Worm (Caenorhabditis elegans) whole organism, L3 larva: Measurements from ENCODE around the gene lin-15B.

ENCODE experiments used
- R02D3.7 ChIP-seq: fragments of 150-350 bp; optimal IDR thresholded peaks from 2 replicates; lab custom pipeline; 2014; ENCODE audit warnings: missing biosample characterization, missing genetic modification characterization
- aly-2 ChIP-seq: fragments of 150-350 bp; optimal IDR thresholded peaks from 2 replicates; lab custom pipeline; 2014; ENCODE audit warnings: missing biosample characterization, missing genetic modification characterization
- ceh-16 ChIP-seq: sonication (generic microtip); optimal IDR thresholded peaks from 2 replicates; lab custom pipeline; 2017; ENCODE audit warnings: missing biosample characterization, missing genetic modification characterization
- ceh-28 ChIP-seq: fragments of 150-350 bp; optimal IDR thresholded peaks from 2 replicates; lab custom pipeline; 2014; ENCODE audit warnings: missing biosample characterization, missing genetic modification reagents, missing genetic modification characterization
- ceh-9 ChIP-seq: sonication (generic microtip); optimal IDR thresholded peaks from 2 replicates; lab custom pipeline; 2018; ENCODE audit warnings: missing biosample characterization, missing genetic modification characterization
- daf-12 ChIP-seq: fragments of 150-350 bp; optimal IDR thresholded peaks from 2 replicates; lab custom pipeline; 2014; ENCODE audit warnings: missing biosample characterization, missing genetic modification reagents, missing genetic modification characterization
- egl-27 ChIP-seq: sonication (generic microtip); optimal IDR thresholded peaks from 4 replicates; lab custom pipeline; 2017; ENCODE audit warnings: missing biosample characterization, missing genetic modification reagents, missing genetic modification characterization
- egl-5 ChIP-seq: fragments of 150-350 bp; optimal IDR thresholded peaks from 2 replicates; lab custom pipeline; 2017; ENCODE audit warnings: missing biosample characterization, missing genetic modification reagents, missing genetic modification characterization, inconsistent platforms
- elt-2 ChIP-seq: sonication (generic microtip); optimal IDR thresholded peaks from 2 replicates; lab custom pipeline; 2016; ENCODE audit warnings: missing genetic modification reagents, mild to moderate bottlenecking, missing genetic modification characterization, missing compliant biosample characterization
- elt-3 ChIP-seq, 3 experiments: fragments of 150-350 bp in 1 of 3; sonication (generic microtip) in 2 of 3; optimal IDR thresholded peaks; 2 replicates in 2 of 3; 4 replicates in 1 of 3; lab custom pipeline; 2014 to 2017; ENCODE audit warnings: missing biosample characterization in 3 of 3, missing genetic modification characterization in 3 of 3
- eor-1 ChIP-seq, 2 experiments: fragments of 150-350 bp; optimal IDR thresholded peaks; 2 replicates each; lab custom pipeline; 2014 to 2018; ENCODE audit warnings: missing biosample characterization in 2 of 2, missing genetic modification characterization in 2 of 2
- fkh-10 ChIP-seq: sonication (generic microtip); optimal IDR thresholded peaks from 2 replicates; lab custom pipeline; 2017; ENCODE audit warnings: missing biosample characterization, missing genetic modification reagents, missing genetic modification characterization
- fkh-2 ChIP-seq: fragments of 150-350 bp; optimal IDR thresholded peaks from 2 replicates; lab custom pipeline; 2014; ENCODE audit warnings: missing biosample characterization, missing genetic modification reagents, missing genetic modification characterization
- fos-1 ChIP-seq: fragments of 150-350 bp; optimal IDR thresholded peaks from 2 replicates; lab custom pipeline; 2014; ENCODE audit warnings: missing biosample characterization, missing genetic modification characterization
- hmg-11 ChIP-seq: sonication (generic microtip); optimal IDR thresholded peaks from 2 replicates; lab custom pipeline; 2016; ENCODE audit warnings: missing genetic modification characterization, missing compliant biosample characterization
- jun-1 ChIP-seq: fragments of 150-350 bp; optimal IDR thresholded peaks from 2 replicates; lab custom pipeline; 2014; ENCODE audit warnings: missing biosample characterization, missing genetic modification reagents, missing genetic modification characterization
- lin-39 ChIP-seq: fragments of 150-350 bp; optimal IDR thresholded peaks from 2 replicates; lab custom pipeline; 2018; ENCODE audit warnings: missing biosample characterization, missing genetic modification reagents, missing genetic modification characterization
- lsy-12 ChIP-seq: sonication (generic microtip); optimal IDR thresholded peaks from 2 replicates; lab custom pipeline; 2016; ENCODE audit warnings: mild to moderate bottlenecking, missing genetic modification characterization, missing compliant biosample characterization
- mdl-1 ChIP-seq: fragments of 150-350 bp; optimal IDR thresholded peaks from 2 replicates; lab custom pipeline; 2014; ENCODE audit warnings: missing biosample characterization, missing genetic modification characterization
- mml-1 ChIP-seq: fragments of 150-350 bp; sonication (generic microtip); optimal IDR thresholded peaks from 3 replicates; lab custom pipeline; 2014; ENCODE audit warnings: missing biosample characterization, missing genetic modification characterization
- nfya-1 ChIP-seq: sonication (generic microtip); optimal IDR thresholded peaks from 2 replicates; lab custom pipeline; 2017; ENCODE audit warnings: missing genetic modification characterization, mild to moderate bottlenecking, missing compliant biosample characterization, antibody characterized with exemption, moderate library complexity; ENCODE audit not compliant: insufficient read depth
- nhr-11 ChIP-seq: fragments of 150-350 bp; optimal IDR thresholded peaks from 2 replicates; lab custom pipeline; 2014; ENCODE audit warnings: missing biosample characterization, missing genetic modification characterization
- nhr-12 ChIP-seq: fragments of 150-350 bp; optimal IDR thresholded peaks from 2 replicates; lab custom pipeline; 2014; ENCODE audit warnings: missing biosample characterization, missing genetic modification characterization
- nhr-23 ChIP-seq: fragments of 150-350 bp; optimal IDR thresholded peaks from 2 replicates; lab custom pipeline; 2014; ENCODE audit warnings: missing biosample characterization, missing genetic modification reagents, missing genetic modification characterization
- nhr-25 ChIP-seq: sonication (generic microtip); optimal IDR thresholded peaks from 2 replicates; lab custom pipeline; 2017; ENCODE audit warnings: missing biosample characterization, missing genetic modification characterization
- nhr-28 ChIP-seq: fragments of 150-350 bp; optimal IDR thresholded peaks from 2 replicates; lab custom pipeline; 2014; ENCODE audit warnings: missing biosample characterization, missing genetic modification characterization
- nhr-67 ChIP-seq: fragments of 150-350 bp; optimal IDR thresholded peaks from 2 replicates; lab custom pipeline; 2014; ENCODE audit warnings: missing biosample characterization, missing genetic modification characterization
- nhr-77 ChIP-seq: fragments of 150-350 bp; optimal IDR thresholded peaks from 2 replicates; lab custom pipeline; 2014; ENCODE audit warnings: missing biosample characterization, missing genetic modification characterization
- pha-4 ChIP-seq: fragments of 150-350 bp; optimal IDR thresholded peaks from 2 replicates; lab custom pipeline; 2014; ENCODE audit warnings: missing biosample characterization, missing genetic modification reagents, missing genetic modification characterization
- pqm-1 ChIP-seq: fragments of 150-350 bp; optimal IDR thresholded peaks from 2 replicates; lab custom pipeline; 2017; ENCODE audit warnings: missing biosample characterization, missing genetic modification characterization, inconsistent platforms
- sea-2 ChIP-seq: fragments of 150-350 bp; sonication (generic microtip); optimal IDR thresholded peaks from 4 replicates; lab custom pipeline; 2014; ENCODE audit warnings: missing biosample characterization, missing genetic modification reagents, missing genetic modification characterization
- skn-1 ChIP-seq: fragments of 150-350 bp; optimal IDR thresholded peaks from 2 replicates; lab custom pipeline; 2014; ENCODE audit warnings: missing biosample characterization, missing genetic modification characterization
- unc-39 ChIP-seq: sonication (generic microtip); optimal IDR thresholded peaks from 4 replicates; lab custom pipeline; 2017; ENCODE audit warnings: missing biosample characterization, missing genetic modification characterization
- unc-62 ChIP-seq: fragments of 150-350 bp; sonication (generic microtip); optimal IDR thresholded peaks from 4 replicates; lab custom pipeline; 2014; ENCODE audit warnings: missing biosample characterization, missing genetic modification reagents, missing genetic modification characterization
- zag-1 ChIP-seq: fragments of 150-350 bp; optimal IDR thresholded peaks from 2 replicates; lab custom pipeline; 2014; ENCODE audit warnings: missing biosample characterization, missing genetic modification characterization
- ztf-11 ChIP-seq: fragments of 150-350 bp; optimal IDR thresholded peaks from 2 replicates; lab custom pipeline; 2014; ENCODE audit warnings: missing biosample characterization, missing genetic modification characterization
- ztf-4 ChIP-seq: fragments of 150-350 bp; optimal IDR thresholded peaks from 2 replicates; lab custom pipeline; 2014; ENCODE audit warnings: missing biosample characterization, missing genetic modification characterization

lin-15B gene

DNA sequence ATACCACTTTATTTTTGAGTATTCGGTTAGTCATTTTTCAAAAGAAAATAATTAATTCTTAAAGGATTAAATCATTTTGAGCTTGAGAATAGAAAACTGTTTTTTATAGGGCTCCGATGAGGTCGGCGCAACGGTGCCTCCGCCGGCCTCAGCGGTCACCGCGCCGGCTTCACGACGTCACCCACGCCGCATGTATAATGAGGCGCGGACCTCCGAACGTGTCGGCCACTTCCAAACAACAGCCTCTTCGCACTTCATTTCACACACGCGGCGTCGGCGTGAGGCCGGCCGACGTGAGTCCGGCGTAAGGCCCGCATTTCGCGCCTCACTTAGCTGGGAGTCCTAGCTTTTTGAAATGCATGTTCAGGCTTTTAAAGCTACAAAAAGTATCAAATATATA, 40.9 kb downstream of the lin-15B start:
- TF ChIP-seq egl-5 (no peak), R02D3.7 (tag; lab: Kevin White, UChicago) (no peak)
- TF ChIP-seq, all 47 proteins: peak for 0

DNA sequence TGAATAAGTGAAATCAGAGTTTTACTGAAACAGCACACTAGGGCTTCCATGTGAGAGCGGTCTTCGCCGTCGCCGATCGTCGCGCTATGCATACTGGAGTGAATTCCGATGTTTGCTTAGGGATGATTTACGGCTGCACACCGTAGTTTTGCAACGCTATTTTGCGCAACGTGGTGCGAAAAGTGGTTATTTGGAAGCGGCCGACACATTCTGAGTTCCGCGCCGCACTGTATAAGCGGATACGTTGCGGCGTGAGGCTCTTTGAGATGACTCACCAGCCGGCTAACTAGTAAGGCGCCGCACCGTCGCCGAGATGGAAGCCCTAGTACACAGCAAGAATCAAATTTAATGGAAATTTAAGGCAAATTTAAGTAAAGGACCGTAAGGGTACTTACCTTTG, 42.6 kb downstream of the lin-15B start:
- no peak for TF ChIP-seq elt-2
- TF ChIP-seq zag-1 (tag; lab: Kevin White, UChicago) = no peak
- no peak for TF ChIP-seq lsy-12
- no peak for TF ChIP-seq nhr-12 (tag; lab: Kevin White, UChicago)
- TF ChIP-seq unc-39 (tag; lab: Kevin White, UChicago) = no peak
- TF ChIP-seq sea-2 = no peak
- no peak for TF ChIP-seq egl-27 (tag; lab: Kevin White, UChicago)
- TF ChIP-seq ceh-9 (tag; lab: Kevin White, UChicago) = no peak
- no peak for TF ChIP-seq nhr-67
- no peak for TF ChIP-seq nhr-11
- no peak for TF ChIP-seq mml-1
- TF ChIP-seq ztf-11 (tag; lab: Kevin White, UChicago) = no peak
- no peak for TF ChIP-seq R02D3.7 (tag; lab: Kevin White, UChicago)
- TF ChIP-seq unc-62 = no peak
- no peak for TF ChIP-seq fos-1 (tag; lab: Kevin White, UChicago)
- no peak for TF ChIP-seq ceh-16
- TF ChIP-seq nhr-23 (tag; lab: Kevin White, UChicago) = no peak
- TF ChIP-seq mdl-1 = no peak

DNA sequence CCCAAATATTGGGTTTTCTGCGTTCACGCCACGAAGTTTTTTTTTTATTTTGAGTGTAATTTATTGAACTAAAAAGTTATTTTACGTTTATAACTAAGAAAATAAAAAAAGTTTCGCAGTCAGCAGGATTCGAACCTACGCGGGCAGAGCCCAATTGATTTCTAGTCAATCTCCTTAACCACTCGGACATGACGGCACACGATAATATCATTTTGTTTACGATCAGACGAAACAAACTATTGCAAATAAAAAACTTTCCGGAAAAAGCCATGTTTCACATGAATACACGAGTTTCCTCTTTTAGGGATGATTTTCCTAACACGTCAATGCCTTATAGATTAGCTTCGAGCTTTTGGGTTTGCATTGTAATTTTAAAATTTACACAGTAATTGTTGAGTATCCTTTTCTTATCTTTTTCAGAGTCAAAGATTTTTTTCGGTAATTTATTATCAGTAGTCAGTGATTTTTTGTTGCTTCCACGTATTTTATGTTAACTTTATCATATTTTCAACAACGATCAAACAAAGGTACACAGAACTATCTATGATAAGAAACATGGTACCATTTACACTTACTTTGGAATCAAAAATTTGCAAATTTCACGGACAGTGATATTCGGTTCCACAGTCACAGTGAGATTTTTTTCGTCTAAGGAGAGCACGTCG, 44.1 kb downstream of the lin-15B start:
- TF ChIP-seq pqm-1 (tag; lab: Kevin White, UChicago) = peak; percentile 22
- no peak for TF ChIP-seq nhr-28
- TF ChIP-seq elt-2 = peak; percentile 68
- TF ChIP-seq mml-1 = no peak

DNA sequence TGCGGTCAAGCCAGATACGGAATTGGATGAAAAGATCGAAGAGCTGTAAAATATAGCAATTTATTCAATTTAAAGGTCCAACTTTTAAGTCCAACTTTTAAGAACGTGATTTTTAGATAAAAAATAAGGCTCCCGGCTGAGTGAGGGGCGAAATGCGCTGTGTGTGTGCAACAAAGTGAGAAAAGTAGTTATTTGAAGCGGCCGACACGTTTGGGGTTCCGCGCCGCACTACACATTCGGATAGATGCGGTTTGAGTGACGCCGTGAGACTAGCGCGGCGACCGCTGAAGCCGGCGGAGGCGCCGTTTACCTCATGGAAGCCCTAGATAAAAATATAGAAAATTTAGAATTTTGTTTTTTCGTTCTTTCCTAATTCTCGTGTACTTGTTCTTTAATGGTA, 44.9 kb downstream of the lin-15B start:
- no peak for TF ChIP-seq unc-39 (tag; lab: Kevin White, UChicago)
- no peak for TF ChIP-seq elt-2
- no peak for TF ChIP-seq elt-3 (tag; optimal IDR thresholded peaks at IDR 0.05; lab: Kevin White, UChicago)
- TF ChIP-seq R02D3.7 (tag; lab: Kevin White, UChicago) = no peak
- TF ChIP-seq lin-39 (tag; lab: Kevin White, UChicago) = no peak
- TF ChIP-seq nhr-11 = no peak
- TF ChIP-seq eor-1 (tag; optimal IDR thresholded peaks at IDR 0.05; lab: Kevin White, UChicago) = no peak
- no peak for TF ChIP-seq nfya-1 (tag; lab: Kevin White, UChicago)
- TF ChIP-seq nhr-67 = no peak
- TF ChIP-seq nhr-28 = no peak
- TF ChIP-seq ceh-28 = no peak
- TF ChIP-seq fkh-10 = no peak
- TF ChIP-seq skn-1 (tag; lab: Kevin White, UChicago) = no peak
- TF ChIP-seq zag-1 (tag; lab: Kevin White, UChicago) = no peak
- TF ChIP-seq ztf-4 (tag; lab: Kevin White, UChicago) = no peak
- no peak for TF ChIP-seq sea-2
- TF ChIP-seq unc-62 = no peak
- TF ChIP-seq jun-1 (tag; lab: Kevin White, UChicago) = no peak
- no peak for TF ChIP-seq egl-5
- TF ChIP-seq nhr-25 (tag; lab: Kevin White, UChicago) = no peak

DNA sequence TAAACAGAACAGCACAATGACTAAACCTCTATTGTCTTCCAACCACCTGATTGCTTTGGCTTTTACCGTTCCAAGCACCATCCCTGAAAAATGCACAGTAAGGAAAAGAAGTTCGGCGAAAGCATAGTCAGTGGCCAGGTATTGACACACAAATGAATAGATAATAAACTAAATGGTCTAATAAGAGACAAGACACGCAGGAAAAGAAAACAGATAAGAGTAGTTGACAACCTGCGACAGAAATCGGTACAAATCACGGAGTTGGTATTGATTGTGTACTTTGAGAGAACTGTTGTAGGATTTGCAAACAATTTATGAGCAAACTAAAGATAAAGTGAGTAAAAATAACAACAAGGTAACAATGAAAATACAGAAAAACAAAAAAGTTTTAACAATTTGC, 45.5 kb downstream of the lin-15B start, which contains the start of gene Y7A5A.1:
Y7A5A.1 (minus strand) TSS at position 83 of the 400 bp plus-strand sequence.
- TF ChIP-seq fkh-10 = no peak
- no peak for TF ChIP-seq fkh-2 (tag; lab: Kevin White, UChicago)
- TF ChIP-seq mml-1 = no peak
- TF ChIP-seq unc-62 = no peak
- no peak for TF ChIP-seq nhr-12 (tag; lab: Kevin White, UChicago)
- no peak for TF ChIP-seq sea-2
- no peak for TF ChIP-seq nhr-11
- no peak for TF ChIP-seq ceh-28
- TF ChIP-seq daf-12 (tag; lab: Kevin White, UChicago) = no peak
- TF ChIP-seq lin-39 (tag; lab: Kevin White, UChicago) = no peak
- no peak for TF ChIP-seq aly-2 (tag; lab: Kevin White, UChicago)
- no peak for TF ChIP-seq ceh-9 (tag; lab: Kevin White, UChicago)
- no peak for TF ChIP-seq zag-1 (tag; lab: Kevin White, UChicago)
- TF ChIP-seq nhr-67 = no peak
- TF ChIP-seq elt-2 = peak; percentile 64
- TF ChIP-seq hmg-11 (tag; lab: Kevin White, UChicago) = no peak
- TF ChIP-seq R02D3.7 (tag; lab: Kevin White, UChicago) = no peak
- no peak for TF ChIP-seq egl-5
- peak; percentile 65 for TF ChIP-seq pha-4 (tag; lab: Kevin White, UChicago)
- peak; percentile 53 for TF ChIP-seq pqm-1 (tag; lab: Kevin White, UChicago)
- no peak for TF ChIP-seq nhr-77 (tag; lab: Kevin White, UChicago)
